Worm (Caenorhabditis elegans) whole organism, young adult: ENCODE data around the gene gcc-2.
A peak's percentile ranks its signal among the peaks of the same experiment; 100 is the strongest.

Experiments used
- B0035.1 ChIP-seq: sonication (generic microtip); optimal IDR thresholded peaks from 2 replicates; lab custom pipeline; 2016; ENCODE audit warnings: missing genetic modification characterization, mild to moderate bottlenecking, missing compliant biosample characterization, missing genotype, missing genetic modification reagents
- B0261.1 ChIP-seq: sonication (generic microtip); optimal IDR thresholded peaks from 2 replicates; lab custom pipeline; 2016; ENCODE audit warnings: mild to moderate bottlenecking, missing genetic modification characterization, moderate library complexity, missing compliant biosample characterization
- B0336.3 ChIP-seq: fragments of 200-800 bp; sonication (Bioruptor generic); IDR thresholded peaks from 2 replicates; pipeline ENCODE4 v1.3.6; 2022; ENCODE audit warnings: missing genetic modification characterization, missing compliant biosample characterization
- D2030.7 ChIP-seq: fragments of 200-800 bp; sonication (Bioruptor generic); IDR thresholded peaks from 2 replicates; pipeline ENCODE4 v1.3.6; 2022; ENCODE audit warnings: missing genetic modification reagents, missing genetic modification characterization, missing compliant biosample characterization
- F33H1.4 ChIP-seq: fragments of 200-800 bp; sonication (Bioruptor generic); IDR thresholded peaks from 2 replicates; pipeline ENCODE4 v1.3.6; 2022; ENCODE audit warnings: missing genetic modification reagents, missing genetic modification characterization, missing compliant biosample characterization
- F49E8.2 ChIP-seq: sonication (generic microtip); optimal IDR thresholded peaks from 3 replicates; lab custom pipeline; 2017; ENCODE audit warnings: missing genetic modification characterization, mild to moderate bottlenecking, missing compliant biosample characterization, antibody characterized with exemption, moderate library complexity; ENCODE audit not compliant: insufficient read depth
- F52B5.7 ChIP-seq: sonication (generic microtip); optimal IDR thresholded peaks from 2 replicates; lab custom pipeline; 2016; ENCODE audit warnings: mild to moderate bottlenecking, missing genetic modification characterization, missing compliant biosample characterization
- F57C9.4 ChIP-seq: sonication (generic microtip); optimal IDR thresholded peaks from 2 replicates; lab custom pipeline; 2017; ENCODE audit warnings: mild to moderate bottlenecking, missing genetic modification characterization, missing compliant biosample characterization
- Y53F4B.3 ChIP-seq: fragments of 200-800 bp; sonication (Bioruptor generic); IDR thresholded peaks from 2 replicates; pipeline ENCODE4 v1.3.6; 2022; ENCODE audit warnings: missing genetic modification reagents, missing genetic modification characterization, missing compliant biosample characterization
- Y53G8AR.9 ChIP-seq: fragments of 200-800 bp; sonication (Bioruptor generic); conservative IDR thresholded peaks from 2 replicates; pipeline ENCODE4 v1.3.6; 2022; ENCODE audit warnings: missing genetic modification reagents, missing genetic modification characterization, missing compliant biosample characterization
- Y56A3A.18 ChIP-seq: fragments of 200-800 bp; sonication (Bioruptor generic); IDR thresholded peaks from 2 replicates; pipeline ENCODE4 v1.3.6; 2022; ENCODE audit warnings: missing genetic modification reagents, missing genetic modification characterization, missing compliant biosample characterization
- Y79H2A.3 ChIP-seq: fragments of 200-800 bp; sonication (Bioruptor generic); conservative IDR thresholded peaks from 2 replicates; pipeline ENCODE4 v1.3.6; 2022; ENCODE audit warnings: missing genetic modification reagents, missing genetic modification characterization, missing compliant biosample characterization
- ama-1 ChIP-seq, 3 experiments: fragments of 150-350 bp in 1 of 3; sonication (generic microtip) in 2 of 3; optimal IDR thresholded peaks; 2 replicates each; lab custom pipeline; 2014 to 2018; ENCODE audit warnings: missing biosample characterization in 2 of 3, missing genetic modification characterization in 2 of 3, missing genetic modification reagents in 2 of 3
- aptf-3 ChIP-seq: fragments of 200-800 bp; sonication (Bioruptor generic); IDR thresholded peaks from 2 replicates; pipeline ENCODE4 v1.3.6; 2022; ENCODE audit warnings: missing genetic modification characterization, missing compliant biosample characterization
- attf-5 ChIP-seq: fragments of 200-800 bp; sonication (Bioruptor generic); optimal IDR thresholded peaks from 2 replicates; lab custom pipeline; 2018; ENCODE audit warnings: mild to moderate bottlenecking, missing genetic modification characterization, missing compliant biosample characterization
- attf-6 ChIP-seq: fragments of 200-800 bp; sonication (Bioruptor generic); IDR thresholded peaks from 2 replicates; pipeline ENCODE4 v1.3.6; 2022; ENCODE audit warnings: missing genetic modification reagents, missing genetic modification characterization, missing compliant biosample characterization
- ceh-79 ChIP-seq: sonication (generic microtip); optimal IDR thresholded peaks from 2 replicates; lab custom pipeline; 2017; ENCODE audit warnings: mild to moderate bottlenecking, missing genetic modification characterization, missing compliant biosample characterization
- ceh-91 ChIP-seq: fragments of 200-800 bp; sonication (Bioruptor generic); IDR thresholded peaks from 2 replicates; pipeline ENCODE4 v1.3.6; 2022; ENCODE audit warnings: missing genetic modification reagents, missing genetic modification characterization, missing compliant biosample characterization
- die-1 ChIP-seq: sonication (generic microtip); optimal IDR thresholded peaks from 2 replicates; lab custom pipeline; 2016; ENCODE audit warnings: missing genotype, mild to moderate bottlenecking, missing genetic modification characterization, missing compliant biosample characterization
- dox-1 ChIP-seq: fragments of 200-800 bp; sonication (Bioruptor generic); IDR thresholded peaks from 2 replicates; pipeline ENCODE4 v1.3.6; 2022; ENCODE audit warnings: missing genetic modification reagents, missing genetic modification characterization, missing compliant biosample characterization
- dpff-1 ChIP-seq: sonication (generic microtip); optimal IDR thresholded peaks from 2 replicates; lab custom pipeline; 2017; ENCODE audit warnings: mild to moderate bottlenecking, missing genetic modification characterization, missing compliant biosample characterization
- efl-1 ChIP-seq: fragments of 150-350 bp; optimal IDR thresholded peaks from 2 replicates; lab custom pipeline; 2014; ENCODE audit warnings: missing biosample characterization, missing genetic modification reagents, missing genetic modification characterization
- egl-18 ChIP-seq: fragments of 200-800 bp; sonication (Bioruptor generic); IDR thresholded peaks from 2 replicates; pipeline ENCODE4 v1.3.6; 2022; ENCODE audit warnings: missing genetic modification reagents, missing genetic modification characterization, missing compliant biosample characterization
- him-1 ChIP-seq: sonication (generic microtip); optimal IDR thresholded peaks from 2 replicates; lab custom pipeline; 2016; ENCODE audit warnings: missing genotype, missing genetic modification reagents, missing genetic modification characterization, missing compliant biosample characterization
- hlh-12 ChIP-seq: sonication (generic microtip); optimal IDR thresholded peaks from 2 replicates; lab custom pipeline; 2016; ENCODE audit warnings: missing genetic modification characterization, missing compliant biosample characterization
- hlh-26 ChIP-seq: fragments of 200-800 bp; sonication (Bioruptor generic); conservative IDR thresholded peaks from 2 replicates; pipeline ENCODE4 v1.3.6; 2022; ENCODE audit warnings: missing genetic modification reagents, missing genetic modification characterization, missing compliant biosample characterization
- hmg-1.2 ChIP-seq: fragments of 200-800 bp; sonication (Bioruptor generic); IDR thresholded peaks from 2 replicates; pipeline ENCODE4 v1.3.6; 2022; ENCODE audit warnings: missing genetic modification reagents, missing genetic modification characterization, missing compliant biosample characterization
- lag-1 ChIP-seq: fragments of 200-800 bp; sonication (Bioruptor generic); IDR thresholded peaks from 2 replicates; pipeline ENCODE4 v1.3.6; 2022; ENCODE audit warnings: missing genetic modification reagents, missing genetic modification characterization, missing compliant biosample characterization
- let-526 ChIP-seq: fragments of 200-800 bp; sonication (Bioruptor generic); IDR thresholded peaks from 2 replicates; pipeline ENCODE4 v1.3.6; 2022; ENCODE audit warnings: missing genetic modification reagents, missing genetic modification characterization, missing compliant biosample characterization
- lin-35 ChIP-seq, 3 experiments: fragments of 150-350 bp in 2 of 3; sonication (generic microtip) in 1 of 3; optimal IDR thresholded peaks; 2 replicates each; lab custom pipeline; 2014 to 2018; ENCODE audit warnings: missing biosample characterization in 3 of 3, missing genetic modification characterization in 3 of 3, missing genetic modification reagents in 3 of 3
- lin-54 ChIP-seq: fragments of 200-800 bp; sonication (Bioruptor generic); optimal IDR thresholded peaks from 2 replicates; lab custom pipeline; 2018; ENCODE audit warnings: mild to moderate bottlenecking, missing genetic modification characterization, missing compliant biosample characterization
- lsl-1 ChIP-seq: fragments of 200-800 bp; sonication (Bioruptor generic); optimal IDR thresholded peaks from 2 replicates; lab custom pipeline; 2018; ENCODE audit warnings: mild to moderate bottlenecking, missing genetic modification characterization, moderate library complexity, missing compliant biosample characterization
- madf-10 ChIP-seq: sonication (generic microtip); optimal IDR thresholded peaks from 2 replicates; lab custom pipeline; 2016; ENCODE audit warnings: mild to moderate bottlenecking, missing genetic modification characterization, missing compliant biosample characterization
- madf-6 ChIP-seq: fragments of 200-800 bp; sonication (Bioruptor generic); IDR thresholded peaks from 2 replicates; pipeline ENCODE4 v1.3.6; 2022; ENCODE audit warnings: missing genetic modification reagents, missing genetic modification characterization, missing compliant biosample characterization
- madf-8 ChIP-seq: fragments of 200-800 bp; sonication (Bioruptor generic); conservative IDR thresholded peaks from 2 replicates; pipeline ENCODE4 v1.3.6; 2022; ENCODE audit warnings: missing genetic modification reagents, missing genetic modification characterization, missing compliant biosample characterization
- mel-28 ChIP-seq: sonication (generic microtip); optimal IDR thresholded peaks from 2 replicates; lab custom pipeline; 2016; ENCODE audit warnings: borderline replicate concordance, mild to moderate bottlenecking, missing genetic modification characterization, missing compliant biosample characterization
- nfya-1 ChIP-seq: sonication (generic microtip); optimal IDR thresholded peaks from 2 replicates; lab custom pipeline; 2017; ENCODE audit warnings: antibody characterized with exemption, missing compliant biosample characterization, missing genetic modification characterization, borderline replicate concordance; ENCODE audit not compliant: insufficient read depth
- rcor-1 ChIP-seq: fragments of 200-800 bp; sonication (Bioruptor generic); IDR thresholded peaks from 2 replicates; pipeline ENCODE4 v1.3.6; 2022; ENCODE audit warnings: missing genetic modification reagents, missing genetic modification characterization, missing compliant biosample characterization
- snpc-3.4 ChIP-seq: sonication (generic microtip); optimal IDR thresholded peaks from 2 replicates; lab custom pipeline; 2017; ENCODE audit warnings: missing genetic modification characterization, mild to moderate bottlenecking, missing compliant biosample characterization, antibody characterized with exemption, moderate library complexity, missing genotype, missing genetic modification reagents
- snpc-4 ChIP-seq, 5 experiments: fragments of 150-350 bp in 1 of 5; sonication (generic microtip) in 4 of 5; optimal IDR thresholded peaks; 2 replicates each; lab custom pipeline; 2014 to 2018; ENCODE audit warnings: missing genetic modification characterization in 5 of 5, missing biosample characterization in 3 of 5, antibody characterized with exemption in 2 of 5, mild to moderate bottlenecking in 2 of 5, missing compliant biosample characterization in 2 of 5, missing genotype in 2 of 5, moderate library complexity in 2 of 5, missing genetic modification reagents in 1 of 5
- tlf-1 ChIP-seq: fragments of 200-800 bp; sonication (Bioruptor generic); optimal IDR thresholded peaks from 2 replicates; lab custom pipeline; 2018; ENCODE audit warnings: mild to moderate bottlenecking, missing genetic modification characterization, missing compliant biosample characterization
- unc-130 ChIP-seq: sonication (generic microtip); optimal IDR thresholded peaks from 2 replicates; lab custom pipeline; 2016; ENCODE audit warnings: missing genetic modification reagents, missing genetic modification characterization, missing compliant biosample characterization
- xnd-1 ChIP-seq: sonication (generic microtip); optimal IDR thresholded peaks from 2 replicates; lab custom pipeline; 2016; ENCODE audit warnings: missing genotype, missing genetic modification reagents, missing genetic modification characterization, missing compliant biosample characterization
- zfh-2 ChIP-seq: fragments of 200-800 bp; sonication (Bioruptor generic); conservative IDR thresholded peaks from 2 replicates; pipeline ENCODE4 v1.3.6; 2022; ENCODE audit warnings: missing genetic modification reagents, missing genetic modification characterization, missing compliant biosample characterization
- ztf-26 ChIP-seq: sonication (generic microtip); optimal IDR thresholded peaks from 2 replicates; lab custom pipeline; 2017; ENCODE audit warnings: missing genetic modification characterization, missing compliant biosample characterization
- ztf-3 ChIP-seq: fragments of 200-800 bp; sonication (Bioruptor generic); optimal IDR thresholded peaks from 2 replicates; lab custom pipeline; 2018; ENCODE audit warnings: mild to moderate bottlenecking, missing genetic modification characterization, missing compliant biosample characterization

Gene gcc-2

DNA sequence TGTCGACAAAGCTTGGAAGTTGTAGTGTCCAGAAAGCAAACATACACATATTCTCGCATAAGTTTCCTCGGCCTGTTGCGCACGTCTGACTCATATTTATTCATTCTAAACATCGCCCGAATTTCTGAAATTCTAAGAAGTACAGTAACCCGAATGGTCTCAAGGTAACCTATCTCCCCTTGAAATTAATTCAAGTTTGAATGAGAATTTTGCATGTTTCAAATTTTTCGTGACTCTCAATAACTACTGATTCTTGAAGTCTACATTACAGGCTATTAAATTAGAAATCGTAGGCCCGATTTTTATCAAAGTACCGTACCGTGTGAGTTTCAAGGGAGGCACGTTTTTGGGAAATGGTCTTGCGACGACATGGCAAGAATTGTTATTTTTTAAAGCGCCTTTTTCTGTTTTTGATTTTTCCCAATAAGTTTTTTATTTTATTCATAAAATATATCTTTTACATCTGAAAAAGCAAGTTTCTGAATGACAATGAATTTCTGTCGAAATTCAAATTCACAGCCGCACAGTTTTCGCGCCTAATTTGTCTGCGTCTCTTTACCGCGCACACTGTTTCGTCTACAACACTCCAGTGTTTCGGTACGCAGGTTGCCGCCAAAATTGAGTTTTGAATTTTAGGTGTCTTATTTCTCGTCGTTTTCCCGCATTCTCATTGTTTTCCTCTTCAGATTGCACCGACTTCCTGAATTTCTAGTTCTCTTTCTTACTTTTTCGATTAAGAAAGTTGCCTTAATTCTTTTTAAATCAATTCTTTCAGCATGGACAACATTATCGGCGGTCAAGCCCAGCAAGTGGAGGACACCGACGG is 31.9 kb upstream of the gcc-2 start, which contains the start of the genes R10E11.9 and mcm-6:
TSS of gene R10E11.9 (minus strand) at position 51 of the 826 bp plus-strand sequence.
TSS of gene mcm-6 (plus strand) at position 776 of the 826 bp plus-strand sequence.
- no peak for TF ChIP-seq madf-10
- no peak for TF ChIP-seq lin-35 (GFP tag; optimal IDR thresholded peaks at IDR 0.05; lab: Kevin White, UChicago)
- TF ChIP-seq Y79H2A.3 (GFP tag; lab: Robert Waterston, UW), result 0 out of 2 replicates have a peak, but pooled peaks have one; percentile 6
- peak; percentile 96 for TF ChIP-seq hmg-1.2 (GFP tag; lab: Robert Waterston, UW)
- peak; percentile 87 for TF ChIP-seq efl-1
- TF ChIP-seq rcor-1 (GFP tag; lab: Robert Waterston, UW), result 0 out of 2 replicates have a peak, but pooled peaks have one; percentile 19
- TF ChIP-seq ceh-91 (GFP tag; lab: Robert Waterston, UW), result peak; percentile 72
- no peak for TF ChIP-seq dpff-1 (tag; lab: Kevin White, UChicago)
- peak; percentile 55 for TF ChIP-seq D2030.7 (GFP tag; lab: Robert Waterston, UW)
- TF ChIP-seq aptf-3 (GFP tag; lab: Robert Waterston, UW), result no peak
- no peak for TF ChIP-seq F52B5.7
- no peak for TF ChIP-seq ceh-79
- peak; percentile 68 for TF ChIP-seq dox-1
- TF ChIP-seq madf-6 (GFP tag; lab: Robert Waterston, UW), result peak; percentile 94
- no peak for TF ChIP-seq B0261.1 (tag; lab: Kevin White, UChicago)
- TF ChIP-seq ama-1 (optimal IDR thresholded peaks at IDR 0.05; lab: Kevin White, UChicago), result no peak
- no peak for TF ChIP-seq ama-1 (GFP tag; optimal IDR thresholded peaks at IDR 0.05; lab: Kevin White, UChicago)
- peak; percentile 92 for TF ChIP-seq lsl-1 (GFP tag; lab: Kevin White, UChicago)
- no peak for TF ChIP-seq let-526
- TF ChIP-seq madf-8 (GFP tag; lab: Robert Waterston, UW), result peak; percentile 91
- TF ChIP-seq mel-28 (tag; lab: Kevin White, UChicago), result no peak
- no peak for TF ChIP-seq lag-1 (GFP tag; lab: Robert Waterston, UW)
- peak; percentile 81 for TF ChIP-seq xnd-1
- no peak for TF ChIP-seq egl-18 (GFP tag; lab: Robert Waterston, UW)
- TF ChIP-seq B0035.1, result no peak
- TF ChIP-seq snpc-3.4 (tag; lab: Kevin White, UChicago), result peak; percentile 66
- 0 out of 2 replicates have a peak, but pooled peaks have one; percentile 15 for TF ChIP-seq B0336.3
- TF ChIP-seq zfh-2 (GFP tag; lab: Robert Waterston, UW), result no peak
- TF ChIP-seq F57C9.4, result no peak
- TF ChIP-seq ztf-26 (tag; lab: Kevin White, UChicago), result no peak
- TF ChIP-seq unc-130, result peak; percentile 37
- TF ChIP-seq Y56A3A.18 (GFP tag; lab: Robert Waterston, UW), result no peak
- no peak for TF ChIP-seq Y53G8AR.9 (GFP tag; lab: Robert Waterston, UW)
- no peak for TF ChIP-seq snpc-4 (GFP tag; optimal IDR thresholded peaks at IDR 0.05; lab: Kevin White, UChicago)
- TF ChIP-seq snpc-4 (tag; optimal IDR thresholded peaks at IDR 0.05; lab: Kevin White, UChicago), result peak in 1 of 4 experiments; percentile 4
- TF ChIP-seq die-1 (tag; lab: Kevin White, UChicago), result no peak
- no peak for TF ChIP-seq Y53F4B.3 (GFP tag; lab: Robert Waterston, UW)
- no peak for TF ChIP-seq hlh-26 (GFP tag; lab: Robert Waterston, UW)
- peak; percentile 3 for TF ChIP-seq tlf-1 (GFP tag; lab: Kevin White, UChicago)
- TF ChIP-seq lin-54, result peak; percentile 80
- peak; percentile 0 for TF ChIP-seq attf-5
- TF ChIP-seq nfya-1 (tag; lab: Kevin White, UChicago), result no peak
- TF ChIP-seq F33H1.4 (GFP tag; lab: Robert Waterston, UW), result peak; percentile 86
- TF ChIP-seq him-1 (tag; lab: Kevin White, UChicago), result peak; percentile 52
- TF ChIP-seq attf-6 (GFP tag; lab: Robert Waterston, UW), result no peak
- no peak for TF ChIP-seq ztf-3 (GFP tag; lab: Kevin White, UChicago)
- no peak for TF ChIP-seq hlh-12
- no peak for TF ChIP-seq F49E8.2 (tag; lab: Kevin White, UChicago)
